Worm (Caenorhabditis elegans) whole organism, L3 larva: ENCODE data around the gene T05A8.2.
A peak's percentile ranks its signal among the peaks of the same experiment; 100 is the strongest.

Experiments used
- R02D3.7 ChIP-seq: fragments of 150-350 bp; optimal IDR thresholded peaks from 2 replicates; lab custom pipeline; 2014; ENCODE audit warnings: missing biosample characterization, missing genetic modification characterization
- ZK546.5 ChIP-seq: sonication (generic microtip); optimal IDR thresholded peaks from 2 replicates; lab custom pipeline; 2017; ENCODE audit warnings: missing biosample characterization, missing genetic modification characterization
- aly-2 ChIP-seq: fragments of 150-350 bp; optimal IDR thresholded peaks from 2 replicates; lab custom pipeline; 2014; ENCODE audit warnings: missing biosample characterization, missing genetic modification characterization
- ama-1 ChIP-seq: fragments of 150-350 bp; optimal IDR thresholded peaks from 2 replicates; lab custom pipeline; 2018
- ceh-16 ChIP-seq: sonication (generic microtip); optimal IDR thresholded peaks from 2 replicates; lab custom pipeline; 2017; ENCODE audit warnings: missing biosample characterization, missing genetic modification characterization
- ceh-28 ChIP-seq: fragments of 150-350 bp; optimal IDR thresholded peaks from 2 replicates; lab custom pipeline; 2014; ENCODE audit warnings: missing biosample characterization, missing genetic modification reagents, missing genetic modification characterization
- ceh-9 ChIP-seq: sonication (generic microtip); optimal IDR thresholded peaks from 2 replicates; lab custom pipeline; 2018; ENCODE audit warnings: missing biosample characterization, missing genetic modification characterization
- daf-12 ChIP-seq: fragments of 150-350 bp; optimal IDR thresholded peaks from 2 replicates; lab custom pipeline; 2014; ENCODE audit warnings: missing biosample characterization, missing genetic modification reagents, missing genetic modification characterization
- egl-27 ChIP-seq: sonication (generic microtip); optimal IDR thresholded peaks from 4 replicates; lab custom pipeline; 2017; ENCODE audit warnings: missing biosample characterization, missing genetic modification reagents, missing genetic modification characterization
- egl-5 ChIP-seq: fragments of 150-350 bp; optimal IDR thresholded peaks from 2 replicates; lab custom pipeline; 2017; ENCODE audit warnings: missing biosample characterization, missing genetic modification reagents, missing genetic modification characterization, inconsistent platforms
- elt-3 ChIP-seq, 3 experiments: fragments of 150-350 bp in 1 of 3; sonication (generic microtip) in 2 of 3; optimal IDR thresholded peaks; 2 replicates in 2 of 3; 4 replicates in 1 of 3; lab custom pipeline; 2014 to 2017; ENCODE audit warnings: missing biosample characterization in 3 of 3, missing genetic modification characterization in 3 of 3
- fkh-10 ChIP-seq: sonication (generic microtip); optimal IDR thresholded peaks from 2 replicates; lab custom pipeline; 2017; ENCODE audit warnings: missing biosample characterization, missing genetic modification reagents, missing genetic modification characterization
- hmg-11 ChIP-seq: sonication (generic microtip); optimal IDR thresholded peaks from 2 replicates; lab custom pipeline; 2016; ENCODE audit warnings: missing genetic modification characterization, missing compliant biosample characterization
- lin-39 ChIP-seq: fragments of 150-350 bp; optimal IDR thresholded peaks from 2 replicates; lab custom pipeline; 2018; ENCODE audit warnings: missing biosample characterization, missing genetic modification reagents, missing genetic modification characterization
- mdl-1 ChIP-seq: fragments of 150-350 bp; optimal IDR thresholded peaks from 2 replicates; lab custom pipeline; 2014; ENCODE audit warnings: missing biosample characterization, missing genetic modification characterization
- mml-1 ChIP-seq: fragments of 150-350 bp; sonication (generic microtip); optimal IDR thresholded peaks from 3 replicates; lab custom pipeline; 2014; ENCODE audit warnings: missing biosample characterization, missing genetic modification characterization
- nfya-1 ChIP-seq: sonication (generic microtip); optimal IDR thresholded peaks from 2 replicates; lab custom pipeline; 2017; ENCODE audit warnings: missing genetic modification characterization, mild to moderate bottlenecking, missing compliant biosample characterization, antibody characterized with exemption, moderate library complexity; ENCODE audit not compliant: insufficient read depth
- nhr-12 ChIP-seq: fragments of 150-350 bp; optimal IDR thresholded peaks from 2 replicates; lab custom pipeline; 2014; ENCODE audit warnings: missing biosample characterization, missing genetic modification characterization
- nhr-23 ChIP-seq: fragments of 150-350 bp; optimal IDR thresholded peaks from 2 replicates; lab custom pipeline; 2014; ENCODE audit warnings: missing biosample characterization, missing genetic modification reagents, missing genetic modification characterization
- nhr-237 ChIP-seq: fragments of 150-350 bp; optimal IDR thresholded peaks from 2 replicates; lab custom pipeline; 2014; ENCODE audit warnings: missing biosample characterization, missing genetic modification characterization
- nhr-25 ChIP-seq: sonication (generic microtip); optimal IDR thresholded peaks from 2 replicates; lab custom pipeline; 2017; ENCODE audit warnings: missing biosample characterization, missing genetic modification characterization
- nhr-43 ChIP-seq: sonication (generic microtip); optimal IDR thresholded peaks from 2 replicates; lab custom pipeline; 2016; ENCODE audit warnings: mild to moderate bottlenecking, missing genetic modification characterization, missing compliant biosample characterization; ENCODE audit not compliant: poor library complexity, severe bottlenecking
- nhr-67 ChIP-seq: fragments of 150-350 bp; optimal IDR thresholded peaks from 2 replicates; lab custom pipeline; 2014; ENCODE audit warnings: missing biosample characterization, missing genetic modification characterization
- nhr-76 ChIP-seq: fragments of 150-350 bp; sonication (generic microtip); optimal IDR thresholded peaks from 5 replicates; lab custom pipeline; 2014; ENCODE audit warnings: missing biosample characterization, missing genetic modification characterization
- nhr-77 ChIP-seq: fragments of 150-350 bp; optimal IDR thresholded peaks from 2 replicates; lab custom pipeline; 2014; ENCODE audit warnings: missing biosample characterization, missing genetic modification characterization
- pha-4 ChIP-seq: fragments of 150-350 bp; optimal IDR thresholded peaks from 2 replicates; lab custom pipeline; 2014; ENCODE audit warnings: missing biosample characterization, missing genetic modification reagents, missing genetic modification characterization
- pqm-1 ChIP-seq: fragments of 150-350 bp; optimal IDR thresholded peaks from 2 replicates; lab custom pipeline; 2017; ENCODE audit warnings: missing biosample characterization, missing genetic modification characterization, inconsistent platforms
- sea-2 ChIP-seq: fragments of 150-350 bp; sonication (generic microtip); optimal IDR thresholded peaks from 4 replicates; lab custom pipeline; 2014; ENCODE audit warnings: missing biosample characterization, missing genetic modification reagents, missing genetic modification characterization
- skn-1 ChIP-seq: fragments of 150-350 bp; optimal IDR thresholded peaks from 2 replicates; lab custom pipeline; 2014; ENCODE audit warnings: missing biosample characterization, missing genetic modification characterization
- snpc-4 ChIP-seq: fragments of 150-350 bp; optimal IDR thresholded peaks from 2 replicates; lab custom pipeline; 2014; ENCODE audit warnings: missing biosample characterization, missing genetic modification characterization
- tbx-2 ChIP-seq: sonication (generic microtip); optimal IDR thresholded peaks from 2 replicates; lab custom pipeline; 2016; ENCODE audit warnings: mild to moderate bottlenecking, missing genetic modification characterization, missing compliant biosample characterization
- unc-39 ChIP-seq: sonication (generic microtip); optimal IDR thresholded peaks from 4 replicates; lab custom pipeline; 2017; ENCODE audit warnings: missing biosample characterization, missing genetic modification characterization
- unc-62 ChIP-seq: fragments of 150-350 bp; sonication (generic microtip); optimal IDR thresholded peaks from 4 replicates; lab custom pipeline; 2014; ENCODE audit warnings: missing biosample characterization, missing genetic modification reagents, missing genetic modification characterization
- zag-1 ChIP-seq: fragments of 150-350 bp; optimal IDR thresholded peaks from 2 replicates; lab custom pipeline; 2014; ENCODE audit warnings: missing biosample characterization, missing genetic modification characterization
- ztf-11 ChIP-seq: fragments of 150-350 bp; optimal IDR thresholded peaks from 2 replicates; lab custom pipeline; 2014; ENCODE audit warnings: missing biosample characterization, missing genetic modification characterization

The T05A8.2 gene

ce11 chrII:2747956-2748621, 37.3 kb upstream of the T05A8.2 start (continued):
- no peak for TF ChIP-seq ama-1
- TF ChIP-seq aly-2 (tag; lab: Kevin White, UChicago): no peak
- no peak for TF ChIP-seq nhr-12
- TF ChIP-seq R02D3.7 (tag; lab: Kevin White, UChicago): peak; percentile 13
- TF ChIP-seq unc-62: peak; percentile 79
- no peak for TF ChIP-seq ZK546.5 (tag; lab: Kevin White, UChicago)
- no peak for TF ChIP-seq pha-4
- peak; percentile 46 for TF ChIP-seq tbx-2
- no peak for TF ChIP-seq mml-1 (tag; lab: Kevin White, UChicago)
- no peak for TF ChIP-seq nhr-237
- peak; percentile 71 for TF ChIP-seq lin-39 (tag; lab: Kevin White, UChicago)

ce11 chrII:2742251-2742650, 31.4 kb upstream of the T05A8.2 start, which contains the start of gene T05A8.7:
TSS of gene T05A8.7 (minus strand) at chrII:2742351.
- TF ChIP-seq mdl-1 (tag; lab: Kevin White, UChicago) (no peak), nhr-67 (tag; lab: Kevin White, UChicago) (no peak), egl-5 (tag; lab: Kevin White, UChicago) (no peak), ceh-28 (tag; lab: Kevin White, UChicago) (no peak), nhr-237 (no peak), unc-39 (tag; lab: Kevin White, UChicago) (no peak), ZK546.5 (tag; lab: Kevin White, UChicago) (no peak), skn-1 (no peak)

- TF ChIP-seq fkh-10 (no peak), snpc-4 (tag; lab: Kevin White, UChicago) (no peak), ceh-16 (no peak)
Observed at ce11 chrII:2741405-2741804, 30.6 kb upstream of the T05A8.2 start.

- TF ChIP-seq mml-1 (tag; lab: Kevin White, UChicago) (no peak), hmg-11 (tag; lab: Kevin White, UChicago) (no peak), skn-1 (no peak), snpc-4 (tag; lab: Kevin White, UChicago) (no peak), daf-12 (tag; lab: Kevin White, UChicago) (no peak), nhr-67 (tag; lab: Kevin White, UChicago) (no peak), sea-2 (GFP tag; lab: Kevin White, UChicago) (no peak), unc-62 (no peak), elt-3 (tag; optimal IDR thresholded peaks at IDR 0.05; lab: Kevin White, UChicago) (no peak), egl-27 (tag; lab: Kevin White, UChicago) (no peak), ceh-9 (tag; lab: Kevin White, UChicago) (no peak)
Observed at ce11 chrII:2739619-2740018, 28.8 kb upstream of the T05A8.2 start, which contains the start of gene T05A8.6. TSS of gene T05A8.6 (minus strand) at chrII:2739719.

- TF ChIP-seq ceh-16 (no peak), lin-39 (tag; lab: Kevin White, UChicago) (no peak), nhr-43 (tag; lab: Kevin White, UChicago) (no peak), daf-12 (tag; lab: Kevin White, UChicago) (no peak), ceh-28 (tag; lab: Kevin White, UChicago) (no peak)
Observed at ce11 chrII:2736938-2737337, 26.1 kb upstream of the T05A8.2 start.

ce11 chrII:2736156-2736728, 25.4 kb upstream of the T05A8.2 start, which contains the start of gene T05A8.8:
TSS of gene T05A8.8 (plus strand) at chrII:2736678.
- no peak for TF ChIP-seq nhr-43 (tag; lab: Kevin White, UChicago)

- TF ChIP-seq ztf-11 (tag; lab: Kevin White, UChicago): no peak
- TF ChIP-seq mml-1 (tag; lab: Kevin White, UChicago): no peak
- TF ChIP-seq pqm-1 (tag; lab: Kevin White, UChicago): no peak
- no peak for TF ChIP-seq nhr-77 (tag; lab: Kevin White, UChicago)
- no peak for TF ChIP-seq nhr-25
- no peak for TF ChIP-seq nfya-1 (tag; lab: Kevin White, UChicago)
- no peak for TF ChIP-seq nhr-23 (tag; lab: Kevin White, UChicago)
- no peak for TF ChIP-seq zag-1 (tag; lab: Kevin White, UChicago)
- TF ChIP-seq unc-62: no peak
- no peak for TF ChIP-seq nhr-76 (tag; lab: Kevin White, UChicago)
Observed at ce11 chrII:2735644-2736043, 24.8 kb upstream of the T05A8.2 start.
